Worm (Caenorhabditis elegans) whole organism, L3 larva: ENCODE data around the gene cyy-1.

Experiments
- R02D3.7 ChIP-seq: fragments of 150-350 bp; optimal IDR thresholded peaks from 2 replicates; lab custom pipeline; 2014; ENCODE audit warnings: missing biosample characterization, missing genetic modification characterization
- aly-2 ChIP-seq: fragments of 150-350 bp; optimal IDR thresholded peaks from 2 replicates; lab custom pipeline; 2014; ENCODE audit warnings: missing biosample characterization, missing genetic modification characterization
- ama-1 ChIP-seq: fragments of 150-350 bp; optimal IDR thresholded peaks from 2 replicates; lab custom pipeline; 2018
- ceh-16 ChIP-seq: sonication (generic microtip); optimal IDR thresholded peaks from 2 replicates; lab custom pipeline; 2017; ENCODE audit warnings: missing biosample characterization, missing genetic modification characterization
- ceh-28 ChIP-seq: fragments of 150-350 bp; optimal IDR thresholded peaks from 2 replicates; lab custom pipeline; 2014; ENCODE audit warnings: missing biosample characterization, missing genetic modification reagents, missing genetic modification characterization
- ceh-82 ChIP-seq: fragments of 150-350 bp; optimal IDR thresholded peaks from 2 replicates; lab custom pipeline; 2014; ENCODE audit warnings: missing biosample characterization, missing genetic modification characterization
- ceh-9 ChIP-seq: sonication (generic microtip); optimal IDR thresholded peaks from 2 replicates; lab custom pipeline; 2018; ENCODE audit warnings: missing biosample characterization, missing genetic modification characterization
- daf-12 ChIP-seq: fragments of 150-350 bp; optimal IDR thresholded peaks from 2 replicates; lab custom pipeline; 2014; ENCODE audit warnings: missing biosample characterization, missing genetic modification reagents, missing genetic modification characterization
- egl-27 ChIP-seq: sonication (generic microtip); optimal IDR thresholded peaks from 4 replicates; lab custom pipeline; 2017; ENCODE audit warnings: missing biosample characterization, missing genetic modification reagents, missing genetic modification characterization
- egl-5 ChIP-seq: fragments of 150-350 bp; optimal IDR thresholded peaks from 2 replicates; lab custom pipeline; 2017; ENCODE audit warnings: missing biosample characterization, missing genetic modification reagents, missing genetic modification characterization, inconsistent platforms
- elt-2 ChIP-seq: sonication (generic microtip); optimal IDR thresholded peaks from 2 replicates; lab custom pipeline; 2016; ENCODE audit warnings: missing genetic modification reagents, mild to moderate bottlenecking, missing genetic modification characterization, missing compliant biosample characterization
- elt-3 ChIP-seq, 3 experiments: fragments of 150-350 bp in 1 of 3; sonication (generic microtip) in 2 of 3; optimal IDR thresholded peaks; 2 replicates in 2 of 3; 4 replicates in 1 of 3; lab custom pipeline; 2014 to 2017; ENCODE audit warnings: missing biosample characterization in 3 of 3, missing genetic modification characterization in 3 of 3
- eor-1 ChIP-seq, 2 experiments: fragments of 150-350 bp; optimal IDR thresholded peaks; 2 replicates each; lab custom pipeline; 2014 to 2018; ENCODE audit warnings: missing biosample characterization in 2 of 2, missing genetic modification characterization in 2 of 2
- fkh-10 ChIP-seq: sonication (generic microtip); optimal IDR thresholded peaks from 2 replicates; lab custom pipeline; 2017; ENCODE audit warnings: missing biosample characterization, missing genetic modification reagents, missing genetic modification characterization
- fkh-2 ChIP-seq: fragments of 150-350 bp; optimal IDR thresholded peaks from 2 replicates; lab custom pipeline; 2014; ENCODE audit warnings: missing biosample characterization, missing genetic modification reagents, missing genetic modification characterization
- fos-1 ChIP-seq: fragments of 150-350 bp; optimal IDR thresholded peaks from 2 replicates; lab custom pipeline; 2014; ENCODE audit warnings: missing biosample characterization, missing genetic modification characterization
- hmg-11 ChIP-seq: sonication (generic microtip); optimal IDR thresholded peaks from 2 replicates; lab custom pipeline; 2016; ENCODE audit warnings: missing genetic modification characterization, missing compliant biosample characterization
- jun-1 ChIP-seq: fragments of 150-350 bp; optimal IDR thresholded peaks from 2 replicates; lab custom pipeline; 2014; ENCODE audit warnings: missing biosample characterization, missing genetic modification reagents, missing genetic modification characterization
- lin-15B ChIP-seq: fragments of 150-350 bp; optimal IDR thresholded peaks from 2 replicates; lab custom pipeline; 2014; ENCODE audit warnings: missing biosample characterization, missing genetic modification characterization
- lin-39 ChIP-seq: fragments of 150-350 bp; optimal IDR thresholded peaks from 2 replicates; lab custom pipeline; 2018; ENCODE audit warnings: missing biosample characterization, missing genetic modification reagents, missing genetic modification characterization
- lsy-12 ChIP-seq: sonication (generic microtip); optimal IDR thresholded peaks from 2 replicates; lab custom pipeline; 2016; ENCODE audit warnings: mild to moderate bottlenecking, missing genetic modification characterization, missing compliant biosample characterization
- mdl-1 ChIP-seq: fragments of 150-350 bp; optimal IDR thresholded peaks from 2 replicates; lab custom pipeline; 2014; ENCODE audit warnings: missing biosample characterization, missing genetic modification characterization
- mml-1 ChIP-seq: fragments of 150-350 bp; sonication (generic microtip); optimal IDR thresholded peaks from 3 replicates; lab custom pipeline; 2014; ENCODE audit warnings: missing biosample characterization, missing genetic modification characterization
- nhr-11 ChIP-seq: fragments of 150-350 bp; optimal IDR thresholded peaks from 2 replicates; lab custom pipeline; 2014; ENCODE audit warnings: missing biosample characterization, missing genetic modification characterization
- nhr-12 ChIP-seq: fragments of 150-350 bp; optimal IDR thresholded peaks from 2 replicates; lab custom pipeline; 2014; ENCODE audit warnings: missing biosample characterization, missing genetic modification characterization
- nhr-23 ChIP-seq: fragments of 150-350 bp; optimal IDR thresholded peaks from 2 replicates; lab custom pipeline; 2014; ENCODE audit warnings: missing biosample characterization, missing genetic modification reagents, missing genetic modification characterization
- nhr-237 ChIP-seq: fragments of 150-350 bp; optimal IDR thresholded peaks from 2 replicates; lab custom pipeline; 2014; ENCODE audit warnings: missing biosample characterization, missing genetic modification characterization
- nhr-25 ChIP-seq: sonication (generic microtip); optimal IDR thresholded peaks from 2 replicates; lab custom pipeline; 2017; ENCODE audit warnings: missing biosample characterization, missing genetic modification characterization
- nhr-28 ChIP-seq: fragments of 150-350 bp; optimal IDR thresholded peaks from 2 replicates; lab custom pipeline; 2014; ENCODE audit warnings: missing biosample characterization, missing genetic modification characterization
- nhr-67 ChIP-seq: fragments of 150-350 bp; optimal IDR thresholded peaks from 2 replicates; lab custom pipeline; 2014; ENCODE audit warnings: missing biosample characterization, missing genetic modification characterization
- nhr-76 ChIP-seq: fragments of 150-350 bp; sonication (generic microtip); optimal IDR thresholded peaks from 5 replicates; lab custom pipeline; 2014; ENCODE audit warnings: missing biosample characterization, missing genetic modification characterization
- nhr-77 ChIP-seq: fragments of 150-350 bp; optimal IDR thresholded peaks from 2 replicates; lab custom pipeline; 2014; ENCODE audit warnings: missing biosample characterization, missing genetic modification characterization
- pha-4 ChIP-seq: fragments of 150-350 bp; optimal IDR thresholded peaks from 2 replicates; lab custom pipeline; 2014; ENCODE audit warnings: missing biosample characterization, missing genetic modification reagents, missing genetic modification characterization
- pqm-1 ChIP-seq: fragments of 150-350 bp; optimal IDR thresholded peaks from 2 replicates; lab custom pipeline; 2017; ENCODE audit warnings: missing biosample characterization, missing genetic modification characterization, inconsistent platforms
- sea-2 ChIP-seq: fragments of 150-350 bp; sonication (generic microtip); optimal IDR thresholded peaks from 4 replicates; lab custom pipeline; 2014; ENCODE audit warnings: missing biosample characterization, missing genetic modification reagents, missing genetic modification characterization
- skn-1 ChIP-seq: fragments of 150-350 bp; optimal IDR thresholded peaks from 2 replicates; lab custom pipeline; 2014; ENCODE audit warnings: missing biosample characterization, missing genetic modification characterization
- snpc-4 ChIP-seq: fragments of 150-350 bp; optimal IDR thresholded peaks from 2 replicates; lab custom pipeline; 2014; ENCODE audit warnings: missing biosample characterization, missing genetic modification characterization
- tbx-2 ChIP-seq: sonication (generic microtip); optimal IDR thresholded peaks from 2 replicates; lab custom pipeline; 2016; ENCODE audit warnings: mild to moderate bottlenecking, missing genetic modification characterization, missing compliant biosample characterization
- unc-39 ChIP-seq: sonication (generic microtip); optimal IDR thresholded peaks from 4 replicates; lab custom pipeline; 2017; ENCODE audit warnings: missing biosample characterization, missing genetic modification characterization
- unc-62 ChIP-seq: fragments of 150-350 bp; sonication (generic microtip); optimal IDR thresholded peaks from 4 replicates; lab custom pipeline; 2014; ENCODE audit warnings: missing biosample characterization, missing genetic modification reagents, missing genetic modification characterization
- zag-1 ChIP-seq: fragments of 150-350 bp; optimal IDR thresholded peaks from 2 replicates; lab custom pipeline; 2014; ENCODE audit warnings: missing biosample characterization, missing genetic modification characterization
- ztf-11 ChIP-seq: fragments of 150-350 bp; optimal IDR thresholded peaks from 2 replicates; lab custom pipeline; 2014; ENCODE audit warnings: missing biosample characterization, missing genetic modification characterization
- ztf-4 ChIP-seq: fragments of 150-350 bp; optimal IDR thresholded peaks from 2 replicates; lab custom pipeline; 2014; ENCODE audit warnings: missing biosample characterization, missing genetic modification characterization

Gene cyy-1

DNA sequence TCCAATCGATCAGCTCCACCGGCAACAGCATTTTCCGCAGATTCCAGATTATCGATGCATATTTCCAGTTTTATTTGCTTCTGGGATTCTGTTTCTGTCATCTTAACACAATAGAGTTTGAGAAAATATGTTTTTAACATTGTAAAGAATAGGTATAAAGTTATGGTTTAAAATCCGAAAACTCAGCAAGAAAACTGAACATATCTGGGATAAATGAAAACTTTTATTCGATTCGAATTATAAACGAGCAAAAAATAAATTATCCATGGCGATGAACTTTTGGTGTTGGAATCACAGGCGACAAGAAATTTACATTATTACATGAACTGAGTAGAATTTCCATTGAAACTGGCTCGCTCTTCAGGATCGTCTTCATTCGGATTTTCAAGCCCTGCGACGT, 2.2 kb upstream of the cyy-1 start, which contains the start of gene cutc-1:
Gene cutc-1 (minus strand): TSS at position 101 of the 400 bp plus-strand sequence.
- no peak for TF ChIP-seq nhr-76
- TF ChIP-seq snpc-4 (tag; lab: Kevin White, UChicago) = no peak
- no peak for TF ChIP-seq elt-2 (tag; lab: Kevin White, UChicago)
- no peak for TF ChIP-seq elt-3 (tag; optimal IDR thresholded peaks at IDR 0.05; lab: Kevin White, UChicago)
- no peak for TF ChIP-seq daf-12 (tag; lab: Kevin White, UChicago)
- no peak for TF ChIP-seq nhr-77
- no peak for TF ChIP-seq nhr-28
- no peak for TF ChIP-seq ceh-9
- no peak for TF ChIP-seq nhr-237 (tag; lab: Kevin White, UChicago)
- TF ChIP-seq egl-5 = no peak
- no peak for TF ChIP-seq ceh-82 (tag; lab: Kevin White, UChicago)
- TF ChIP-seq eor-1 (tag; optimal IDR thresholded peaks at IDR 0.05; lab: Kevin White, UChicago) = no peak
- no peak for TF ChIP-seq mml-1
- TF ChIP-seq unc-39 (tag; lab: Kevin White, UChicago) = no peak
- TF ChIP-seq lsy-12 (tag; lab: Kevin White, UChicago) = no peak
- TF ChIP-seq fkh-2 = no peak
- no peak for TF ChIP-seq jun-1
- TF ChIP-seq mdl-1 (tag; lab: Kevin White, UChicago) = no peak

DNA sequence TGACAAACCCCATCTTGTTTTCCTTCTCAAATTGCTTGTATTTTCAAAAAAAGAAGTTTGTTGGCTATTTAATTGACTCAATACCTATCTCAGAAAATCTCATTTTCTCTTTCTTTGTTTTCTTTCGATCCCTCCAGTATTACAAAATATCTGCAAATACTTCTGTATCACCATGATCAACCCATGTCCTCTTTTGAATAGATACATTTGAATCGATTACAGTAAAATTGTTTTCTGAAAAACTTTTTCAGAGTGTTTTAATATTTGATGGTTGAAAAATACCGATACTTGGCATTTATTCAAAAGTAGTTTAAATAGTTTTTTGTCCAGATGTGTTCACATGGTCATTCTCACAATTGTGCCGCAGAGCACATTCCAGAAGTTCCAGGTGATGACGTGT, 3.5 kb downstream of the cyy-1 start, which contains the start of gene ZK353.9:
Gene ZK353.9 (plus strand): TSS at position 331 of the 400 bp plus-strand sequence.
- TF ChIP-seq mml-1 = no peak
- no peak for TF ChIP-seq nhr-67 (tag; lab: Kevin White, UChicago)
- TF ChIP-seq aly-2 (tag; lab: Kevin White, UChicago) = no peak
- TF ChIP-seq ztf-4 (tag; lab: Kevin White, UChicago) = no peak
- TF ChIP-seq unc-62 (GFP tag; lab: Kevin White, UChicago) = no peak
- no peak for TF ChIP-seq nhr-23 (tag; lab: Kevin White, UChicago)
- TF ChIP-seq ceh-9 = no peak
- TF ChIP-seq nhr-12 (tag; lab: Kevin White, UChicago) = no peak
- no peak for TF ChIP-seq ama-1 (lab: Kevin White, UChicago)
- TF ChIP-seq skn-1 (tag; lab: Kevin White, UChicago) = no peak

DNA sequence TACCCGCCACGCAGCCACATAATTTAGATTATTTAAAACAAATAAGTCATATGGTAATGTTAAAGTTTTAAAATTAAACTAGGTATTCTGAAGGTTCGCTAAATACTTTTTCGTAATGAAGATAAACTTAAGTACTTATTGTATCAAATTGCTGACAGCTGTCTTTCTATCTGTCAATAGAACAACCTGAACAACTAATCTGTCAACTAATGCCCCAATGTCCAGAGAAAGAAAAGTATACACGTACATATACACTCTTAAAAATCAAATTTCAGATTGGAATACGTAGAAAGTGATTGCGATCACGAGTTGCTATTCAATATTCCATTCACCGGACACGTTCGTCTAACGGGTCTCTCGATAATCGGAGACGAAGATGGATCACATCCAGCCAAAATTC, 5.1 kb downstream of the cyy-1 start:
- no peak for TF ChIP-seq ceh-9
- TF ChIP-seq R02D3.7 (tag; lab: Kevin White, UChicago) = no peak
- TF ChIP-seq ceh-28 (tag; lab: Kevin White, UChicago) = no peak
- no peak for TF ChIP-seq fkh-10 (GFP tag; lab: Kevin White, UChicago)
- no peak for TF ChIP-seq lin-39 (tag; lab: Kevin White, UChicago)
- no peak for TF ChIP-seq ceh-16 (tag; lab: Kevin White, UChicago)
- no peak for TF ChIP-seq jun-1
- no peak for TF ChIP-seq nhr-67 (tag; lab: Kevin White, UChicago)
- no peak for TF ChIP-seq egl-27
- TF ChIP-seq unc-39 (tag; lab: Kevin White, UChicago) = no peak

DNA sequence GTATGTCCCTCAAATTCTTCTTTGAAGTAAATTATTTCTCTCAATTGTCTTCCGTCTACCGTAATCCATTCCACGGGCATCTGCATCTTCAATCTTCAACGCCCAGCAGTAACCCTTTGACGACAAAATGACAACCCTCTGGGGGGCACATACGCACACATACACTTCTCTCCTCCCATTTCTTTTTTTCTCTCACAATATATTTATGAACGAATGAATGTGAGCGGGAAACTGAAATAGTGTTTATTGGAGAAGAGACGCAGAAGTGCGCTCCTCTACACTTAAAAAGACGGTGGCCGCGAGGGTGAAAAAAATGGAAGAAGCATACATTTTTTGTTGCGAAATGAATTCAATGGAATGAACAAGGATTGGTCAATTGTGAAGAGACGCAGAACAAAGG, 6.3 kb downstream of the cyy-1 start:
- peak; percentile 82 for TF ChIP-seq pha-4 (tag; lab: Kevin White, UChicago)
- TF ChIP-seq nhr-25 (tag; lab: Kevin White, UChicago) = peak; percentile 83
- peak; percentile 35 for TF ChIP-seq skn-1 (tag; lab: Kevin White, UChicago)
- no peak for TF ChIP-seq mml-1
- TF ChIP-seq unc-39 (tag; lab: Kevin White, UChicago) = no peak
- peak; percentile 85 for TF ChIP-seq lsy-12 (tag; lab: Kevin White, UChicago)
- TF ChIP-seq elt-2 (tag; lab: Kevin White, UChicago) = peak; percentile 65
- TF ChIP-seq ceh-16 (tag; lab: Kevin White, UChicago) = no peak
- TF ChIP-seq ceh-9 = no peak
- TF ChIP-seq egl-5 = peak; percentile 60
- no peak for TF ChIP-seq mdl-1 (tag; lab: Kevin White, UChicago)
- TF ChIP-seq eor-1 (tag; optimal IDR thresholded peaks at IDR 0.05; lab: Kevin White, UChicago) = no peak
- no peak for TF ChIP-seq ztf-4 (tag; lab: Kevin White, UChicago)
- TF ChIP-seq daf-12 (tag; lab: Kevin White, UChicago) = no peak
- peak; percentile 80 for TF ChIP-seq hmg-11
- TF ChIP-seq lin-15B (tag; lab: Kevin White, UChicago) = peak; percentile 88
- TF ChIP-seq elt-3 (tag; optimal IDR thresholded peaks at IDR 0.05; lab: Kevin White, UChicago) = no peak
- no peak for TF ChIP-seq nhr-67 (tag; lab: Kevin White, UChicago)
- TF ChIP-seq pqm-1 (tag; lab: Kevin White, UChicago) = peak; percentile 66
- TF ChIP-seq nhr-11 = no peak
- TF ChIP-seq egl-27 = no peak
- no peak for TF ChIP-seq aly-2 (tag; lab: Kevin White, UChicago)
- no peak for TF ChIP-seq ztf-11 (tag; lab: Kevin White, UChicago)
- no peak for TF ChIP-seq sea-2 (GFP tag; lab: Kevin White, UChicago)
- TF ChIP-seq snpc-4 (tag; lab: Kevin White, UChicago) = peak; percentile 82
- peak; percentile 75 for TF ChIP-seq fkh-10 (GFP tag; lab: Kevin White, UChicago)
- no peak for TF ChIP-seq nhr-237 (tag; lab: Kevin White, UChicago)
- no peak for TF ChIP-seq ama-1 (lab: Kevin White, UChicago)
- TF ChIP-seq jun-1 = no peak
- TF ChIP-seq nhr-12 (tag; lab: Kevin White, UChicago) = no peak
- TF ChIP-seq R02D3.7 (tag; lab: Kevin White, UChicago) = peak; percentile 23
- TF ChIP-seq fkh-2 = no peak
- TF ChIP-seq nhr-77 = no peak
- no peak for TF ChIP-seq nhr-76
- no peak for TF ChIP-seq fos-1 (tag; lab: Kevin White, UChicago)
- TF ChIP-seq zag-1 (tag; lab: Kevin White, UChicago) = no peak
- TF ChIP-seq nhr-23 (tag; lab: Kevin White, UChicago) = peak; percentile 78
- TF ChIP-seq unc-62 (GFP tag; lab: Kevin White, UChicago) = peak; percentile 70
- TF ChIP-seq tbx-2 = no peak
- no peak for TF ChIP-seq ceh-82 (tag; lab: Kevin White, UChicago)
- TF ChIP-seq ceh-28 (tag; lab: Kevin White, UChicago) = peak; percentile 59
